Worm (Caenorhabditis elegans): ENCODE measurements around the gene npr-2.
A peak's percentile ranks its signal among the peaks of the same experiment; 100 is the strongest.

Gene npr-2

DNA sequence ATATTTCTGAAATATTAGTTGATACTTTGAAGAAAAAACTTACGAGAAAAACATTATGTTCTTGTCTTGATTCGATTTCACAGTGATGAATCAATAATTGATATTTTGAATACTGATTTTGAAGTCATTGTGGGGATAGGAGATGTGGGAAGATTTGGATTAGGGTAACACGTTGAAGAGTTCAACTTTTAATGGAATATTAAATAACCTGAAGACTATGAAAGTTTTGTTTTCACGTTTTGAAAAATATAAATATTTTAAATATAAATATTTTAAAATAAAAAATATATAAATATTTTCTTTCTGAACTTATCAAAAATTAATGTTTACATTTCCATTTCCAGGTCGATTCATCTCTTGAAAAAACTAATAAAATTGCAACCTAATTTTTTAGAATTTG lies 12.5 kb upstream of the npr-2 start, which contains the start of gene pei-1:
Gene pei-1, minus strand, starts transcription at position 101 of the 400 bp plus-strand sequence.
- TF ChIP-seq ceh-90 (tag; optimal IDR thresholded peaks at IDR 0.05) = no peak
- no peak for TF ChIP-seq hlh-17 (GFP tag; optimal IDR thresholded peaks at IDR 0.05; ENCODE audit: borderline replicate concordance)

DNA sequence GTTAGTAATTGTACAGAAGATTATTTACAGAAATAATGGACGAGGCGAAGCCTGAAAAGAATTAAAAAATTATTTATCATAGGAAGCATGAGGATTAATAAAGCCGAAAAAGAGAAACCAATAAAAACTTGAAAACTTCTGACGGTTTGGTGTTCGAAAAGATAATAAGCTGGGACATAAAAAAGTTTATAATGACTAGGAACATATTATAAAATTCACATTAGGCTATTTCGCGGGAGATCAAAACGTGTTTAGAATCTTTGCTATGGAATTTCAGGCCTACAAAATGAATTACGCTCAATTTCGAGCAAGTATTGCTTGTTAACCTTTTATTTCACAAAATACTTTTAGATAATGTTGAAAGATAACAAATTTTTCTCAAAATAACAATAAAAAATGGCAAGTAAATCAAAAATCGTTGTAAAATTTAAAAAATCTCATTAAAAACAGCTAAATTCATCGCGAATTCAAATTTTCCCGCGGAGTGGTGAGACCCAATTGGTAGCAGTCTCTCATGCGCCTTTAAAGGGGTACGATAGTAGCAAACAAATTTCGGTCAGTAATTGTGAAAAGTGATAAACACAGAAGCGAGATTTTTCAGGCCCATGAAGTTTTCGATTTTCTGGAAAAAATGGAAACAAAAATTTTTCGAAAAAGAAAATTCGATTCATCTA lies 9.0 kb upstream of the npr-2 start, which contains the start of gene trcs-1:
Gene trcs-1, minus strand, starts transcription at position 51 of the 674 bp plus-strand sequence.
- TF ChIP-seq tbx-2 (tag; optimal IDR thresholded peaks at IDR 0.05) (no peak), Y116A8C.19 (tag; optimal IDR thresholded peaks at IDR 0.05; ENCODE audit: borderline replicate concordance) (no peak), egl-13 (tag; optimal IDR thresholded peaks at IDR 0.05) (no peak), grh-1 (GFP tag; IDR thresholded peaks at IDR 0.05) (no peak), skn-1 (tag; optimal IDR thresholded peaks at IDR 0.05) (no peak), unc-130 (tag; optimal IDR thresholded peaks at IDR 0.05) (no peak), ztf-4 (tag; optimal IDR thresholded peaks at IDR 0.05) (no peak), isw-1 (GFP tag; IDR thresholded peaks at IDR 0.05) (no peak), nhr-71 (tag; optimal IDR thresholded peaks at IDR 0.05) (no peak), snpc-4 (tag; optimal IDR thresholded peaks at IDR 0.05) (no peak), lin-13 (GFP tag; optimal IDR thresholded peaks at IDR 0.05) (no peak), hlh-4 (tag; optimal IDR thresholded peaks at IDR 0.05) (no peak)

DNA sequence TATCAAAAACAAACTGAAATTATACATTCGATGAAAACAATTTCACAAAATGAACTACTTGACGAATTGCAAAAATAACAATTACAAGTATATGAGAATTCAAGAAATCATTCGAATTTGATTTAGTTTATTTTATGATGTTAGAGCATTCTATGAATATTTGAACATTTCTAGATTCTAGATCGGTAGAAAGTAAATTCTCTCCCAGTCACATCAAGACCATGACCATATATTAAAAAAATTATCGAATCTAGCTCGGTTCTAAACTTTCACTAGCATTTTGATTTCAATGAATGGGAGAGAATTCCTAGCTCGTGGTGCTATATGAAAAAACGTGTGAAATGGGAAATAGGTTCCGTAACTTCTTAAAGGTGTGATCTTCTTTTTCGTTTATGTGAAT lies 4.4 kb upstream of the npr-2 start:
- TF ChIP-seq grh-1 (GFP tag; IDR thresholded peaks at IDR 0.05) (no peak), fkh-10 (GFP tag; optimal IDR thresholded peaks at IDR 0.05) (no peak), nhr-19 (GFP tag; conservative IDR thresholded peaks at IDR 0.05) (no peak), unc-62 (GFP tag; optimal IDR thresholded peaks at IDR 0.05) (no peak), fkh-8 (tag; optimal IDR thresholded peaks at IDR 0.05) (no peak), lsy-2 (tag; optimal IDR thresholded peaks at IDR 0.05) (no peak), lin-35 (GFP tag; optimal IDR thresholded peaks at IDR 0.05) (no peak), snu-23 (GFP tag; optimal IDR thresholded peaks at IDR 0.05) (no peak), nhr-76 (tag; optimal IDR thresholded peaks at IDR 0.05) (no peak)

DNA sequence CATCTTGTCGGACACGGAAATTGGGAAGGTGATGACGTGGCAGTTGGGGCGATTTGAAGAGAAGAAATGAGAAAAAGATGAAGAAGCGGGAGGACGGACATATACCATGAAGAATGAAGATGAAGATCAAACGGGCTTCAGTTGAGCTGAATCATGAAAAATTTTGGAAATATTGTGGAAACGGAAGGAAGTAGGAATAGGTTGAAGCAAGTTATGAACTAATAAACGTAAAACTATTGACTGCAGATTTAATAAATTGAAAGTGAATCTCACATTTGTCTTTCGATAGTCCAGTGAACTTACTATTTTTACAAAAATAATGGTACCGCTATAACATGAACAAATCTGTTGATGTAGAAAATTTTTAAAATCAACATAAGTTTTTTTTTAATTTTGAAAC lies 13.4 kb downstream of the npr-2 start, which contains the start of gene lron-14:
Gene lron-14, minus strand, starts transcription at position 101 of the 400 bp plus-strand sequence.
- TF ChIP-seq tbx-2 (tag; optimal IDR thresholded peaks at IDR 0.05) (no peak), fkh-8 (tag; optimal IDR thresholded peaks at IDR 0.05) (no peak), nhr-20 (tag; optimal IDR thresholded peaks at IDR 0.05) (no peak), sptf-1 (tag; optimal IDR thresholded peaks at IDR 0.05) (no peak)

DNA sequence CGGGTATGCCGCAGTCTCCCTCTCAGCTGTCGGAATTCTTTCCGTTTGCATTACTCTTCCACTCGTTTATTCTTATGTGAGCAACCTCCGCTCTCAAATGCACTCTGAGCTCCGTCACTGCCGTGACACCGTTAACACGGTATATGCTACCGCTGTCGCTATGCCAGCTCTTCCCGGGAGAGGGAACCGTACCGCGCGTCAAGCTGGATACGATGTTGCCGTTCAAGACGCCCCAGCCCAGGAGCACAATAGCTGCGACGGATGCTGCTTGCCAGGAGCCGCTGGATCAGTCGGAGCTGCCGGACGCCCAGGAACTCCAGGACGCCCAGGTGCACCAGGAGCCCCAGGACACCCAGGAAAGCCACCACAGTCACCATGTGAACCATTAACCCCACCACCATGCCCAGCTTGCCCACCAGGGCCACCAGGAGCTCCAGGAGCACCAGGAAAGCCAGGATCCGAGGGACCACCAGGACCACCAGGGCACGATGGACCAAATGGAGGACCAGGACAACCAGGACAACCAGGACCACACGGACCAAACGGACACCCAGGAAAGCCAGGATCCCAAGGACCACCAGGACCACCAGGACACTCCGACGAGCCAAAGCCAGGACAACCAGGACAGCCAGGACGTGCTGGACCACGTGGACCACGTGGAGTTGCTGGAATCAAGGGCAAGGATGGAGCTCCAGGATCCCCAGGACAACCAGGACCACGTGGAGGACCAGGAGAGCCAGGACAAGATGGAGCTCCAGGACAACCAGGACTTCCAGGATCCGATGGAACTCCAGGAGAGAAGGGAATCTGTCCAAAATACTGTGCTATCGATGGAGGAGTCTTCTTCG lies 16.2 kb downstream of the npr-2 start:
- TF ChIP-seq sox-4 (tag; optimal IDR thresholded peaks at IDR 0.05) (no peak), elt-3 (tag; optimal IDR thresholded peaks at IDR 0.05) (no peak), unc-130 (tag; optimal IDR thresholded peaks at IDR 0.05) (no peak), F16B12.6 (tag; optimal IDR thresholded peaks at IDR 0.05) (no peak), nhr-12 (tag; optimal IDR thresholded peaks at IDR 0.05) (no peak), nhr-237 (tag; optimal IDR thresholded peaks at IDR 0.05) (no peak), nhr-28 (tag; optimal IDR thresholded peaks at IDR 0.05) (no peak)

DNA sequence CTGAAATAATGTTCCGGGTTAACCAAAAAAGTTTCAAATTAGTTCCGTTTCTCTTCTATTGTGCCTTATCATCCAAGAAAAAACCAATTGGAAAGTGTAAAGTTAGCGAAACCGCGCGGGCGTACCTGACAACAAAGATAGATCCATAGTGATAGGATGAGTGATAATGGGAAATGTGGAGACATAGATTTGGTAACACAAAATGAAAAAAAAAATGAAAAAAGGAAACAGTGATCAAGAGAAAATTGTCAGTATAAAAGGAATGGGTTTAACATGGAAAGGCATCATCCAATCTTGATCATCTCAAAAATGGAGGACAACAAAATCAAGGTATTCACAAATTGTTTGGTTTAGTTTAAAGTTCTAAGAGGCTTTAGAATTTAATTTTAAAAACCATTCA lies 16.8 kb downstream of the npr-2 start, which contains the start of gene col-122:
Gene col-122, plus strand, starts transcription at position 301 of the 400 bp plus-strand sequence.
- TF ChIP-seq zag-1 (tag; optimal IDR thresholded peaks at IDR 0.05) (no peak), blmp-1 (tag; optimal IDR thresholded peaks at IDR 0.05) (peak; percentile 26), elt-3 (tag; optimal IDR thresholded peaks at IDR 0.05) (no peak), nhr-85 (tag) (no peak), elt-2 (tag; optimal IDR thresholded peaks at IDR 0.05) (no peak)
